Fruit fly (Drosophila melanogaster): ENCODE measurements around the gene salt.

The salt gene

DNA sequence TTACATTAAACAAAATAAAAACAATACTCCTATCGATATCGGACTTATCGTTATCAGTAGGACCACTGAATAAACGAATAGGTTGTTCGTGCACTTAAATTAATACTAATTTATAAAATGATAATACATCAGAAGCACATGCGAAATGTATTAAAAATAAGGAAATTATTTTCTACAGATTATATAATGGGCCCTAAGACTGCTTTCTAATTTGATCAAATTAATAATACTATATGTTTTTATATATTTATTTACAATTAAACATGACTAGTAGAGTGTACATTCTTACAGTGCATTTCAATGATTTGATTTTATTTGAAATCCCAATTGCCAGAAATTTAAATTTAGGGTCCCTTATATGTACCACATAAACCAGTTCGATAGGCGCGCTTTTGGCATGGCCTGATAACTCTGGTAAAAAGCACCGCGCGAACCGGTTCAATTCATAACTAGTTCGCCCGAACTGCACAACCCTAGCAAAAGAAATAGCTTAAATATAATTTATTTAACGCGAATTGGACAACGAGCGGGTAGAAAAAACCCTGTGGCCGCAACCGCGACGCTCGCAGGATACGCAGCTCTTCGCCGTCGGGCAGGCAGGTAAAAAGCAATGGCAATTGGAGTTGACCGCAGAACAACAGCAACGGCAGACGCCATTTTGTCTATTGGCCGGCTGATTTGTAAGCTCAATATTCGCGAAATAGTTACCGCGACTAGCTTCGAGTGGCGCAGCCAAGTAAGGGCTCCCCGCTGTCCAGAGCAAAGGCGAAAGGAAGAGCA, 22.3 kb upstream of the salt start, which contains the start of the genes CG2126 and faf (continued):
- TF ChIP-seq D (optimal IDR thresholded peaks at IDR 0.05), result no peak
- TF ChIP-seq D (GFP tag; optimal IDR thresholded peaks at IDR 0.05), result peak; percentile 48
- TF ChIP-seq BtbVII (GFP tag; optimal IDR thresholded peaks at IDR 0.05), result peak; percentile 51
- peak; percentile 58 for TF ChIP-seq Antp (GFP tag; optimal IDR thresholded peaks at IDR 0.05)
- peak; percentile 29 for TF ChIP-seq CG6654 (GFP tag; optimal IDR thresholded peaks at IDR 0.05)
- TF ChIP-seq hth (optimal IDR thresholded peaks at IDR 0.05), result no peak
- peak; percentile 48 for TF ChIP-seq gro (GFP tag; optimal IDR thresholded peaks at IDR 0.05)
- no peak for TF ChIP-seq CG10274 (GFP tag; optimal IDR thresholded peaks at IDR 0.05)
- peak; percentile 86 for TF ChIP-seq CoRest (tag; optimal IDR thresholded peaks at IDR 0.05)
- peak; percentile 51; the same call in 1 of the 2 replicates for TF ChIP-seq CG31224 (GFP tag; IDR thresholded peaks at IDR 0.05)
- TF ChIP-seq CG32772 (GFP tag; IDR thresholded peaks at IDR 0.05), result peak; percentile 79
- TF ChIP-seq Gug (GFP tag; IDR thresholded peaks at IDR 0.05), result peak; percentile 75
- peak; percentile 63; the same call in 2 of the 3 replicates for TF ChIP-seq Dbx (GFP tag; IDR thresholded peaks at IDR 0.05)
- TF ChIP-seq CG17328 (GFP tag; IDR thresholded peaks at IDR 0.05), result peak; percentile 76
- peak; percentile 24 for TF ChIP-seq MESR4 (GFP tag; optimal IDR thresholded peaks at IDR 0.05)
- TF ChIP-seq Bdp1 (GFP tag; optimal IDR thresholded peaks at IDR 0.05), result peak; percentile 46
- TF ChIP-seq Adf1 (GFP tag; IDR thresholded peaks at IDR 0.05), result peak; percentile 18; the same call in 1 of the 2 replicates
- no peak for TF ChIP-seq sna (GFP tag; IDR thresholded peaks at IDR 0.05; ENCODE audit: partially characterized antibody)
- TF ChIP-seq D19A (tag; optimal IDR thresholded peaks at IDR 0.05), result no peak
- TF ChIP-seq ara (GFP tag; IDR thresholded peaks at IDR 0.05), result peak; percentile 62; the same call in 1 of the 2 replicates
- peak; percentile 82 for TF ChIP-seq CG32532 (GFP tag; IDR thresholded peaks at IDR 0.05)
- no peak for TF ChIP-seq dan (GFP tag; IDR thresholded peaks at IDR 0.05)
- peak; percentile 15 to 79 for TF ChIP-seq bsh (GFP tag; optimal IDR thresholded peaks at IDR 0.05)
- peak; percentile 52 for TF ChIP-seq cwo (GFP tag; optimal IDR thresholded peaks at IDR 0.05)
- TF ChIP-seq Mrtf (GFP tag; IDR thresholded peaks at IDR 0.05), result peak; percentile 47; the same call in 1 of the 3 replicates
- peak; percentile 61 for TF ChIP-seq Dip3 (GFP tag; optimal IDR thresholded peaks at IDR 0.05)
- TF ChIP-seq Ravus (GFP tag; IDR thresholded peaks at IDR 0.05), result peak; percentile 5; the same call in 1 of the 2 replicates
- peak; percentile 79 for TF ChIP-seq CG13775 (GFP tag; optimal IDR thresholded peaks at IDR 0.05)
- peak; percentile 69 for TF ChIP-seq HHEX (GFP tag; optimal IDR thresholded peaks at IDR 0.05)
- TF ChIP-seq ttk (GFP tag; IDR thresholded peaks at IDR 0.05), result peak; percentile 88
- 0 out of 2 replicates have a peak, but pooled peaks have one; percentile 7 for TF ChIP-seq sim (GFP tag; IDR thresholded peaks at IDR 0.05)
- TF ChIP-seq CG8765 (GFP tag; IDR thresholded peaks at IDR 0.05), result peak; percentile 46; the same call in 1 of the 2 replicates
- TF ChIP-seq peb (GFP tag; IDR thresholded peaks at IDR 0.05), result no peak
- peak; percentile 22 for TF ChIP-seq CG34376 (GFP tag; optimal IDR thresholded peaks at IDR 0.05)
- TF ChIP-seq ATbp (GFP tag; optimal IDR thresholded peaks at IDR 0.05), result no peak
- TF ChIP-seq D19B (GFP tag; optimal IDR thresholded peaks at IDR 0.05), result peak; percentile 43
- peak; percentile 84 for TF ChIP-seq ci (GFP tag; IDR thresholded peaks at IDR 0.05)
- TF ChIP-seq B-H2 (GFP tag; optimal IDR thresholded peaks at IDR 0.05), result peak; percentile 84
- peak; percentile 51; the same call in 1 of the 2 replicates for TF ChIP-seq chm (GFP tag; IDR thresholded peaks at IDR 0.05)
- TF ChIP-seq lab (GFP tag; optimal IDR thresholded peaks at IDR 0.05), result no peak
- no peak for TF ChIP-seq CG1832 (GFP tag; optimal IDR thresholded peaks at IDR 0.05)
- peak; percentile 80; the same call in 2 of the 3 replicates for TF ChIP-seq CG34422 (GFP tag; IDR thresholded peaks at IDR 0.05)
- peak; percentile 37 for TF ChIP-seq CG13624 (GFP tag; optimal IDR thresholded peaks at IDR 0.05)
- no peak for TF ChIP-seq Doc2 (GFP tag; IDR thresholded peaks at IDR 0.05)
- TF ChIP-seq Hr39 (optimal IDR thresholded peaks at IDR 0.05), result no peak
- TF ChIP-seq CG17359 (tag; optimal IDR thresholded peaks at IDR 0.05), result peak; percentile 78
- TF ChIP-seq CG4404 (GFP tag; IDR thresholded peaks at IDR 0.05), result peak; percentile 42
- peak; percentile 86 for TF ChIP-seq CG31441 (GFP tag; IDR thresholded peaks at IDR 0.05)
- TF ChIP-seq CG7556 (GFP tag; optimal IDR thresholded peaks at IDR 0.05), result peak; percentile 71
- TF ChIP-seq CG16779 (GFP tag; IDR thresholded peaks at IDR 0.05), result no peak

All from whole organism, embryonic.